Fruit fly (Drosophila melanogaster) whole organism, embryonic: ENCODE measurements around the gene CG43136.

Source experiments
- BtbVII ChIP-seq: fragments of 200-800 bp; sonication (Bioruptor generic); optimal IDR thresholded peaks from 3 replicates; lab custom pipeline; 2017; ENCODE audit warnings: missing biosample characterization, mild to moderate bottlenecking, missing genetic modification characterization
- CG10267 ChIP-seq: fragments of 200-800 bp; sonication (Bioruptor generic); optimal IDR thresholded peaks from 2 replicates; lab custom pipeline; 2018; ENCODE audit warnings: missing biosample characterization, mild to moderate bottlenecking, missing genetic modification characterization, moderate library complexity
- CG1233 ChIP-seq: fragments of 200-800 bp; sonication (Bioruptor generic); optimal IDR thresholded peaks from 4 replicates; lab custom pipeline; 2018; ENCODE audit warnings: missing biosample characterization, mild to moderate bottlenecking, missing genetic modification characterization
- CG12391 ChIP-seq: fragments of 200-800 bp; sonication (Bioruptor generic); optimal IDR thresholded peaks from 3 replicates; lab custom pipeline; 2018; ENCODE audit warnings: missing biosample characterization, mild to moderate bottlenecking, missing genetic modification characterization, moderate library complexity
- CG12769 ChIP-seq: fragments of 200-800 bp; sonication (Bioruptor generic); optimal IDR thresholded peaks from 2 replicates; lab custom pipeline; 2019; ENCODE audit warnings: missing biosample characterization, mild to moderate bottlenecking, missing genetic modification characterization, moderate library complexity
- CG13123 ChIP-seq: fragments of 200-800 bp; sonication (Bioruptor generic); optimal IDR thresholded peaks from 2 replicates; lab custom pipeline; 2016; ENCODE audit warnings: missing biosample characterization, missing genetic modification characterization
- CG14710 ChIP-seq: fragments of 200-800 bp; sonication (Bioruptor generic); optimal IDR thresholded peaks from 3 replicates; lab custom pipeline; 2019; ENCODE audit warnings: missing biosample characterization, mild to moderate bottlenecking, missing genetic modification characterization, moderate library complexity
- CG15696 ChIP-seq: fragments of 200-800 bp; sonication (Bioruptor generic); optimal IDR thresholded peaks from 2 replicates; lab custom pipeline; 2019; ENCODE audit warnings: missing biosample characterization, mild to moderate bottlenecking, missing genetic modification characterization, moderate library complexity
- CG1603 ChIP-seq: fragments of 200-800 bp; sonication (Bioruptor generic); optimal IDR thresholded peaks from 2 replicates; lab custom pipeline; 2019; ENCODE audit warnings: missing biosample characterization, mild to moderate bottlenecking, missing genetic modification characterization, moderate library complexity
- CG16813 ChIP-seq: fragments of 200-800 bp; sonication (Bioruptor generic); IDR thresholded peaks from 3 replicates; pipeline ENCODE4 v1.3.6; 2022; ENCODE audit warnings: missing biosample characterization, missing genetic modification characterization; ENCODE audit not compliant: partially characterized antibody
- CG2712 ChIP-seq: fragments of 200-800 bp; optimal IDR thresholded peaks from 3 replicates; lab custom pipeline; 2019; ENCODE audit warnings: missing biosample characterization, mild to moderate bottlenecking, missing genetic modification characterization, moderate library complexity
- CG30431 ChIP-seq: fragments of 200-800 bp; sonication (Bioruptor generic); optimal IDR thresholded peaks from 2 replicates; lab custom pipeline; 2017; ENCODE audit warnings: missing biosample characterization, missing genetic modification characterization
- CG3281 ChIP-seq: fragments of 200-800 bp; sonication (Bioruptor generic); optimal IDR thresholded peaks from 3 replicates; lab custom pipeline; 2017; ENCODE audit warnings: missing biosample characterization, mild to moderate bottlenecking, missing genetic modification characterization
- CG6175 ChIP-seq: fragments of 200-800 bp; sonication (Bioruptor generic); IDR thresholded peaks from 3 replicates; pipeline ENCODE4 v1.3.6; 2022; ENCODE audit warnings: missing biosample characterization, missing genetic modification characterization
- CG9609 ChIP-seq: fragments of 200-800 bp; sonication (Bioruptor generic); optimal IDR thresholded peaks from 3 replicates; lab custom pipeline; 2016; ENCODE audit warnings: missing biosample characterization, missing genetic modification characterization
- CHES-1-like ChIP-seq: fragments of 200-800 bp; sonication (Bioruptor generic); optimal IDR thresholded peaks from 2 replicates; lab custom pipeline; 2016; ENCODE audit warnings: missing biosample characterization, missing genetic modification characterization
- Camta ChIP-seq: fragments of 200-800 bp; sonication (Bioruptor generic); optimal IDR thresholded peaks from 2 replicates; lab custom pipeline; 2016; ENCODE audit warnings: missing biosample characterization, missing genetic modification characterization
- Chrac-16 ChIP-seq: fragments of 200-800 bp; sonication (Bioruptor generic); optimal IDR thresholded peaks from 3 replicates; lab custom pipeline; 2016; ENCODE audit warnings: missing biosample characterization, missing genetic modification characterization
- CkIIα-i1 ChIP-seq: fragments of 200-800 bp; sonication (Bioruptor generic); IDR thresholded peaks from 2 replicates; pipeline ENCODE4 v1.3.6; 2022; ENCODE audit warnings: missing biosample characterization, missing genetic modification characterization
- CrebB ChIP-seq: fragments of 200-800 bp; sonication (Bioruptor generic); optimal IDR thresholded peaks from 3 replicates; lab custom pipeline; 2018; ENCODE audit warnings: missing biosample characterization, mild to moderate bottlenecking, missing genetic modification characterization
- Dip3 ChIP-seq: fragments of 200-800 bp; sonication (Bioruptor generic); optimal IDR thresholded peaks from 3 replicates; lab custom pipeline; 2016; ENCODE audit warnings: missing biosample characterization, missing genetic modification characterization
- HLH3B ChIP-seq: fragments of 200-800 bp; sonication (Bioruptor generic); IDR thresholded peaks from 2 replicates; pipeline ENCODE4 v1.3.6; 2022; ENCODE audit warnings: missing biosample characterization, missing genetic modification characterization
- Hsf ChIP-seq: fragments of 200-800 bp; sonication (Bioruptor generic); optimal IDR thresholded peaks from 3 replicates; lab custom pipeline; 2016; ENCODE audit warnings: missing biosample characterization, missing genetic modification characterization
- Myb ChIP-seq: fragments of 200-800 bp; sonication (Bioruptor generic); optimal IDR thresholded peaks from 2 replicates; lab custom pipeline; 2016; ENCODE audit warnings: missing biosample characterization, missing genetic modification characterization
- Opbp ChIP-seq: fragments of 200-800 bp; sonication (Bioruptor generic); IDR thresholded peaks from 3 replicates; pipeline ENCODE4 v1.3.6; 2022; ENCODE audit warnings: missing biosample characterization, missing genetic modification characterization; ENCODE audit not compliant: partially characterized antibody
- Ravus ChIP-seq: fragments of 200-800 bp; sonication (Bioruptor generic); IDR thresholded peaks from 2 replicates; pipeline ENCODE4 v1.3.6; 2022; ENCODE audit warnings: missing biosample characterization, missing genetic modification characterization
- Scr ChIP-seq: fragments of 200-800 bp; sonication (Bioruptor generic); IDR thresholded peaks from 2 replicates; pipeline ENCODE4 v1.3.6; 2022; ENCODE audit warnings: missing biosample characterization, missing genetic modification characterization; ENCODE audit not compliant: partially characterized antibody
- Sin3A ChIP-seq: fragments of >200 bp; optimal IDR thresholded peaks from 2 replicates; lab custom pipeline; 2018
- Sox102F ChIP-seq: fragments of 200-800 bp; sonication (Bioruptor generic); optimal IDR thresholded peaks from 2 replicates; lab custom pipeline; 2018; ENCODE audit warnings: missing biosample characterization, mild to moderate bottlenecking, missing genetic modification characterization, moderate library complexity
- bigmax ChIP-seq: fragments of 200-800 bp; sonication (Bioruptor generic); optimal IDR thresholded peaks from 2 replicates; lab custom pipeline; 2018; ENCODE audit warnings: missing biosample characterization, mild to moderate bottlenecking, missing genetic modification characterization
- chinmo ChIP-seq: fragments of 200-800 bp; sonication (Bioruptor generic); IDR thresholded peaks from 4 replicates; pipeline ENCODE4 v1.3.6; 2022; ENCODE audit warnings: missing biosample characterization, missing genetic modification characterization; ENCODE audit not compliant: partially characterized antibody
- dan ChIP-seq: fragments of 200-800 bp; sonication (Bioruptor generic); IDR thresholded peaks from 2 replicates; pipeline ENCODE4 v1.3.6; 2022; ENCODE audit warnings: missing biosample characterization, missing genetic modification characterization
- dm ChIP-seq: fragments of 200-800 bp; sonication (Bioruptor generic); optimal IDR thresholded peaks from 3 replicates; lab custom pipeline; 2016; ENCODE audit warnings: missing biosample characterization, missing genetic modification characterization
- ems ChIP-seq: fragments of 200-800 bp; sonication (Bioruptor generic); optimal IDR thresholded peaks from 3 replicates; lab custom pipeline; 2016; ENCODE audit warnings: missing biosample characterization, missing genetic modification characterization
- en ChIP-seq: fragments of 200-800 bp; sonication (Bioruptor generic); optimal IDR thresholded peaks from 2 replicates; lab custom pipeline; 2016; ENCODE audit warnings: missing biosample characterization, missing genetic modification characterization
- gro ChIP-seq: fragments of 200-800 bp; sonication (Bioruptor generic); optimal IDR thresholded peaks from 2 replicates; lab custom pipeline; 2016; ENCODE audit warnings: missing biosample characterization, missing genetic modification characterization
- gt ChIP-seq: fragments of 200-800 bp; sonication (Bioruptor generic); IDR thresholded peaks from 2 replicates; pipeline ENCODE4 v1.3.6; 2022; ENCODE audit warnings: missing biosample characterization, missing genetic modification characterization
- hbn ChIP-seq: fragments of 200-800 bp; sonication (Bioruptor generic); IDR thresholded peaks from 2 replicates; pipeline ENCODE4 v1.3.6; 2022; ENCODE audit warnings: missing biosample characterization, missing genetic modification characterization; ENCODE audit not compliant: partially characterized antibody
- klu ChIP-seq: fragments of 200-800 bp; sonication (Bioruptor generic); IDR thresholded peaks from 2 replicates; pipeline ENCODE4 v1.3.6; 2022; ENCODE audit warnings: missing biosample characterization, missing genetic modification characterization
- pum ChIP-seq: fragments of 200-800 bp; sonication (Bioruptor generic); optimal IDR thresholded peaks from 2 replicates; lab custom pipeline; 2016; ENCODE audit warnings: missing biosample characterization, missing genetic modification characterization
- salm ChIP-seq: fragments of 200-800 bp; sonication (Bioruptor generic); optimal IDR thresholded peaks from 2 replicates; lab custom pipeline; 2018; ENCODE audit warnings: missing biosample characterization, mild to moderate bottlenecking, missing genetic modification characterization
- seq ChIP-seq: fragments of 200-800 bp; sonication (Bioruptor generic); IDR thresholded peaks from 2 replicates; pipeline ENCODE4 v1.3.6; 2022; ENCODE audit warnings: missing biosample characterization, missing genetic modification characterization
- slbo ChIP-seq: fragments of 200-800 bp; sonication (Bioruptor generic); IDR thresholded peaks from 2 replicates; pipeline ENCODE4 v1.3.6; 2022; ENCODE audit warnings: missing biosample characterization, missing genetic modification characterization
- slp2 ChIP-seq: fragments of 200-800 bp; sonication (Bioruptor generic); optimal IDR thresholded peaks from 2 replicates; lab custom pipeline; 2016; ENCODE audit warnings: missing biosample characterization, missing genetic modification characterization
- sna ChIP-seq: fragments of 200-800 bp; sonication (Bioruptor generic); IDR thresholded peaks from 2 replicates; pipeline ENCODE4 v1.3.6; 2022; ENCODE audit warnings: missing biosample characterization, missing genetic modification characterization; ENCODE audit not compliant: partially characterized antibody
- so ChIP-seq: fragments of 200-800 bp; sonication (Bioruptor generic); IDR thresholded peaks from 3 replicates; pipeline ENCODE4 v1.3.6; 2022; ENCODE audit warnings: missing biosample characterization, missing genetic modification characterization
- sob ChIP-seq: fragments of 200-800 bp; sonication (Bioruptor generic); IDR thresholded peaks from 2 replicates; pipeline ENCODE4 v1.3.6; 2022; ENCODE audit warnings: missing biosample characterization, missing genetic modification characterization
- stwl ChIP-seq: fragments of 200-800 bp; sonication (Bioruptor generic); optimal IDR thresholded peaks from 3 replicates; lab custom pipeline; 2018; ENCODE audit warnings: missing biosample characterization, mild to moderate bottlenecking, missing genetic modification characterization, moderate library complexity
- trh ChIP-seq: fragments of 200-800 bp; sonication (Bioruptor generic); optimal IDR thresholded peaks from 2 replicates; lab custom pipeline; 2016; ENCODE audit warnings: missing biosample characterization, missing genetic modification characterization
- tup ChIP-seq: fragments of 200-800 bp; sonication (Bioruptor generic); optimal IDR thresholded peaks from 2 replicates; lab custom pipeline; 2016; ENCODE audit warnings: missing biosample characterization, mild to moderate bottlenecking, missing genetic modification characterization, moderate library complexity
- zen ChIP-seq: fragments of 200-800 bp; sonication (Bioruptor generic); optimal IDR thresholded peaks from 3 replicates; lab custom pipeline; 2018; ENCODE audit warnings: missing biosample characterization, mild to moderate bottlenecking, missing genetic modification characterization, moderate library complexity
- zfh1 ChIP-seq: fragments of 200-800 bp; sonication (Bioruptor generic); IDR thresholded peaks from 3 replicates; pipeline ENCODE4 v1.3.6; 2022; ENCODE audit warnings: missing biosample characterization, missing genetic modification characterization

Gene CG43136

dm6 chrX:5879543-5879943 is 26.0 kb downstream of the CG43136 start, which contains the start of the genes Usp30 and CG16721 (continued):
- TF ChIP-seq CG1233 (GFP tag; lab: Kevin White, UChicago) (peak; percentile 32), pum (GFP tag; lab: Kevin White, UChicago) (peak; percentile 31), Ravus (GFP tag; lab: Robert Waterston, UW) (no peak), gro (peak; percentile 25), slbo (GFP tag; lab: Robert Waterston, UW) (peak; percentile 45), trh (GFP tag; lab: Kevin White, UChicago) (no peak), CG3281 (GFP tag; lab: Kevin White, UChicago) (peak; percentile 40), stwl (tag; lab: Kevin White, UChicago) (peak; percentile 96), CkIIα-i1 (no peak), bigmax (GFP tag; lab: Kevin White, UChicago) (no peak), Opbp (GFP tag; lab: Robert Waterston, UW) (peak; percentile 57; the same call in 1 of the 3 replicates), Myb (GFP tag; lab: Kevin White, UChicago) (peak; percentile 65), CG10267 (tag; lab: Kevin White, UChicago) (peak; percentile 97), dan (GFP tag; lab: Robert Waterston, UW) (no peak), Hsf (peak; percentile 22), slp2 (GFP tag; lab: Kevin White, UChicago) (peak; percentile 14), gt (GFP tag; lab: Robert Waterston, UW) (no peak), CG30431 (no peak), CrebB (tag; lab: Kevin White, UChicago) (peak; percentile 41), HLH3B (GFP tag; lab: Robert Waterston, UW) (no peak), CG15696 (tag; lab: Kevin White, UChicago) (no peak), CG12391 (tag; lab: Kevin White, UChicago) (peak; percentile 39), seq (no peak), zfh1 (peak; percentile 28; the same call in 1 of the 3 replicates), so (no peak), sna (GFP tag; lab: Robert Waterston, UW) (peak; percentile 84), tup (GFP tag; lab: Kevin White, UChicago) (no peak), CG12769 (tag; lab: Kevin White, UChicago) (no peak), CHES-1-like (GFP tag; lab: Kevin White, UChicago) (peak; percentile 68), CG16813 (GFP tag; lab: Robert Waterston, UW) (peak; percentile 75), hbn (GFP tag; lab: Robert Waterston, UW) (peak; percentile 69), BtbVII (GFP tag; lab: Kevin White, UChicago) (no peak), CG1603 (peak; percentile 78), CG14710 (tag; lab: Kevin White, UChicago) (peak; percentile 60), ems (GFP tag; lab: Kevin White, UChicago) (peak; percentile 72), Chrac-16 (GFP tag; lab: Kevin White, UChicago) (peak; percentile 21), Dip3 (GFP tag; lab: Kevin White, UChicago) (peak; percentile 58), Sin3A (lab: Kevin White, UChicago) (peak; percentile 60), chinmo (GFP tag; lab: Robert Waterston, UW) (0 out of 4 replicates have a peak, but pooled peaks have one; percentile 31), en (GFP tag; lab: Kevin White, UChicago) (peak; percentile 23), CG9609 (GFP tag; lab: Kevin White, UChicago) (peak; percentile 57), Scr (peak; percentile 72), klu (no peak), salm (no peak), CG13123 (GFP tag; lab: Kevin White, UChicago) (peak; percentile 45), dm (peak; percentile 54), Camta (GFP tag; lab: Kevin White, UChicago) (peak; percentile 1), CG6175 (GFP tag; lab: Robert Waterston, UW) (no peak), CG2712 (tag; lab: Kevin White, UChicago) (peak; percentile 52), zen (tag; lab: Kevin White, UChicago) (peak; percentile 26), Sox102F (GFP tag; lab: Kevin White, UChicago) (no peak), sob (GFP tag; lab: Robert Waterston, UW) (peak; percentile 68)
